Worm (Caenorhabditis elegans) whole organism, L4 larva: ENCODE results near the gene zip-12.

Experiments used
- F26F4.8 ChIP-seq: fragments of 200-800 bp; sonication (Bioruptor generic); conservative IDR thresholded peaks from 2 replicates; pipeline ENCODE4 v1.3.6; 2022; ENCODE audit warnings: missing genetic modification characterization, missing compliant biosample characterization
- F37D6.2 ChIP-seq: sonication (generic microtip); optimal IDR thresholded peaks from 2 replicates; lab custom pipeline; 2016; ENCODE audit warnings: mild to moderate bottlenecking, missing genetic modification characterization, missing compliant biosample characterization
- F44E2.7 ChIP-seq: fragments of 200-800 bp; sonication (Bioruptor generic); IDR thresholded peaks from 2 replicates; pipeline ENCODE4 v2.1.2; 2022; ENCODE audit warnings: missing genetic modification characterization, missing compliant biosample characterization
- F49E8.2 ChIP-seq: sonication (generic microtip); optimal IDR thresholded peaks from 2 replicates; lab custom pipeline; 2016; ENCODE audit warnings: missing compliant biosample characterization, mild to moderate bottlenecking, missing genetic modification characterization, borderline replicate concordance
- T20F7.1 ChIP-seq: fragments of 200-800 bp; sonication (Bioruptor generic); optimal IDR thresholded peaks from 2 replicates; lab custom pipeline; 2018; ENCODE audit warnings: mild to moderate bottlenecking, missing genetic modification characterization, missing compliant biosample characterization
- Y105C5A.15 ChIP-seq: fragments of 200-800 bp; sonication (Bioruptor generic); IDR thresholded peaks from 2 replicates; pipeline ENCODE4 v1.3.6; 2022; ENCODE audit warnings: missing genetic modification characterization, missing compliant biosample characterization
- Y5F2A.4 ChIP-seq: fragments of 200-800 bp; sonication (Bioruptor generic); optimal IDR thresholded peaks from 2 replicates; lab custom pipeline; 2018; ENCODE audit warnings: mild to moderate bottlenecking, missing genetic modification characterization, missing compliant biosample characterization
- ZK337.2 ChIP-seq: fragments of 200-800 bp; sonication (Bioruptor generic); IDR thresholded peaks from 2 replicates; pipeline ENCODE4 v1.3.6; 2022; ENCODE audit warnings: missing genetic modification reagents, missing genetic modification characterization, missing compliant biosample characterization
- ZK546.5 ChIP-seq, 2 experiments: sonication (generic microtip); optimal IDR thresholded peaks; 2 replicates each; lab custom pipeline; 2017; ENCODE audit warnings: missing biosample characterization in 2 of 2, missing genetic modification characterization in 2 of 2
- aly-2 ChIP-seq: sonication (generic microtip); optimal IDR thresholded peaks from 2 replicates; lab custom pipeline; 2018; ENCODE audit warnings: missing biosample characterization, missing genetic modification characterization
- arid-1 ChIP-seq: fragments of 200-800 bp; sonication (Bioruptor generic); conservative IDR thresholded peaks from 2 replicates; pipeline ENCODE4 v1.3.6; 2022; ENCODE audit warnings: missing genetic modification reagents, missing genetic modification characterization, missing compliant biosample characterization
- attf-4 ChIP-seq: sonication (generic microtip); optimal IDR thresholded peaks from 3 replicates; lab custom pipeline; 2017; ENCODE audit warnings: missing biosample characterization, missing genetic modification characterization
- ceh-28 ChIP-seq: fragments of 150-350 bp; optimal IDR thresholded peaks from 2 replicates; lab custom pipeline; 2014; ENCODE audit warnings: missing biosample characterization, missing genetic modification reagents, missing genetic modification characterization
- ceh-32 ChIP-seq: sonication (generic microtip); optimal IDR thresholded peaks from 2 replicates; lab custom pipeline; 2016; ENCODE audit warnings: mild to moderate bottlenecking, missing genetic modification characterization, missing compliant biosample characterization; ENCODE audit not compliant: poor library complexity
- ceh-44 ChIP-seq: fragments of 200-800 bp; sonication (Bioruptor generic); IDR thresholded peaks from 2 replicates; pipeline ENCODE4 v1.3.6; 2022; ENCODE audit warnings: missing genetic modification reagents, missing genetic modification characterization, missing compliant biosample characterization
- ceh-82 ChIP-seq: sonication (generic microtip); optimal IDR thresholded peaks from 2 replicates; lab custom pipeline; 2017; ENCODE audit warnings: missing biosample characterization, missing genetic modification characterization
- cey-2 ChIP-seq: sonication (generic microtip); optimal IDR thresholded peaks from 3 replicates; lab custom pipeline; 2017; ENCODE audit warnings: missing genetic modification characterization, mild to moderate bottlenecking, missing compliant biosample characterization, antibody characterized with exemption, borderline replicate concordance; ENCODE audit not compliant: insufficient read depth
- daf-19 ChIP-seq: fragments of 200-800 bp; sonication (Bioruptor generic); conservative IDR thresholded peaks from 2 replicates; pipeline ENCODE4 v1.3.6; 2022; ENCODE audit warnings: missing genetic modification characterization, missing compliant biosample characterization
- dpl-1 ChIP-seq: fragments of 150-350 bp; optimal IDR thresholded peaks from 2 replicates; lab custom pipeline; 2014; ENCODE audit warnings: missing biosample characterization, missing genetic modification reagents, missing genetic modification characterization
- dve-1 ChIP-seq: sonication (generic microtip); optimal IDR thresholded peaks from 2 replicates; lab custom pipeline; 2017; ENCODE audit warnings: antibody characterized with exemption, mild to moderate bottlenecking, missing genetic modification characterization, missing compliant biosample characterization; ENCODE audit not compliant: insufficient read depth
- egl-27 ChIP-seq: sonication (generic microtip); optimal IDR thresholded peaks from 3 replicates; lab custom pipeline; 2017; ENCODE audit warnings: missing biosample characterization, missing genetic modification reagents, missing genetic modification characterization
- egl-43 ChIP-seq: fragments of 200-800 bp; sonication (Bioruptor generic); IDR thresholded peaks from 2 replicates; pipeline ENCODE4 v1.3.6; 2022; ENCODE audit warnings: missing genetic modification reagents, missing genetic modification characterization, missing compliant biosample characterization
- fkh-10 ChIP-seq: fragments of 150-350 bp; optimal IDR thresholded peaks from 2 replicates; lab custom pipeline; 2014; ENCODE audit warnings: missing biosample characterization, missing genetic modification reagents, missing genetic modification characterization
- fos-1 ChIP-seq: fragments of 150-350 bp; optimal IDR thresholded peaks from 2 replicates; lab custom pipeline; 2014; ENCODE audit warnings: missing biosample characterization, missing genetic modification characterization
- hlh-11 ChIP-seq: fragments of 200-800 bp; sonication (Bioruptor generic); optimal IDR thresholded peaks from 2 replicates; lab custom pipeline; 2018; ENCODE audit warnings: mild to moderate bottlenecking, missing genetic modification characterization, missing compliant biosample characterization
- lim-7 ChIP-seq: fragments of 200-800 bp; sonication (Bioruptor generic); IDR thresholded peaks from 2 replicates; pipeline ENCODE4 v1.3.6; 2022; ENCODE audit warnings: missing genetic modification characterization, missing compliant biosample characterization
- lin-13 ChIP-seq: fragments of 150-350 bp; optimal IDR thresholded peaks from 2 replicates; lab custom pipeline; 2014; ENCODE audit warnings: missing biosample characterization, missing genetic modification reagents, missing genetic modification characterization
- lin-39 ChIP-seq: fragments of 150-350 bp; optimal IDR thresholded peaks from 2 replicates; lab custom pipeline; 2014; ENCODE audit warnings: missing biosample characterization, missing genetic modification reagents, missing genetic modification characterization
- lir-3 ChIP-seq: sonication (generic microtip); optimal IDR thresholded peaks from 2 replicates; lab custom pipeline; 2016; ENCODE audit warnings: mild to moderate bottlenecking, missing genetic modification characterization, missing compliant biosample characterization
- lsy-2 ChIP-seq, 2 experiments: fragments of 150-350 bp in 1 of 2; sonication (generic microtip) in 1 of 2; optimal IDR thresholded peaks; 2 replicates each; lab custom pipeline; 2014 to 2017; ENCODE audit warnings: missing biosample characterization in 2 of 2, missing genetic modification characterization in 2 of 2
- mdl-1 ChIP-seq, 2 experiments: fragments of 150-350 bp in 1 of 2; sonication (generic microtip) in 1 of 2; optimal IDR thresholded peaks; 2 replicates each; lab custom pipeline; 2014 to 2017; ENCODE audit warnings: missing biosample characterization in 2 of 2, missing genetic modification characterization in 2 of 2
- mep-1 ChIP-seq: fragments of 150-350 bp; sonication (generic microtip); optimal IDR thresholded peaks from 3 replicates; lab custom pipeline; 2014; ENCODE audit warnings: missing biosample characterization, missing genetic modification characterization
- mxl-2 ChIP-seq: fragments of 200-800 bp; sonication (Bioruptor generic); conservative IDR thresholded peaks from 2 replicates; pipeline ENCODE4 v1.3.6; 2022; ENCODE audit warnings: missing genetic modification reagents, missing genetic modification characterization, missing compliant biosample characterization
- nhr-102 ChIP-seq: sonication (generic microtip); optimal IDR thresholded peaks from 2 replicates; lab custom pipeline; 2016; ENCODE audit warnings: mild to moderate bottlenecking, missing genetic modification characterization, moderate library complexity, missing compliant biosample characterization
- nhr-237 ChIP-seq: sonication (generic microtip); optimal IDR thresholded peaks from 2 replicates; lab custom pipeline; 2017; ENCODE audit warnings: missing biosample characterization, missing genetic modification characterization
- nhr-48 ChIP-seq: sonication (generic microtip); optimal IDR thresholded peaks from 2 replicates; lab custom pipeline; 2016; ENCODE audit warnings: mild to moderate bottlenecking, missing genetic modification characterization, missing compliant biosample characterization
- nhr-6 ChIP-seq: fragments of 150-350 bp; optimal IDR thresholded peaks from 2 replicates; lab custom pipeline; 2014; ENCODE audit warnings: missing biosample characterization, missing genetic modification characterization
- nhr-77 ChIP-seq: fragments of 150-350 bp; optimal IDR thresholded peaks from 2 replicates; lab custom pipeline; 2014; ENCODE audit warnings: missing biosample characterization, missing genetic modification characterization
- pha-4 ChIP-seq, 2 experiments: fragments of 150-350 bp in 1 of 2; fragments of 200-800 bp in 1 of 2; sonication (Bioruptor generic) in 1 of 2; IDR thresholded peaks in 1 of 2; optimal IDR thresholded peaks in 1 of 2; 2 replicates each; pipeline versions ENCODE4 v1.3.6 to Lab custom; 2014 to 2022; ENCODE audit warnings: missing genetic modification characterization in 2 of 2, missing genetic modification reagents in 2 of 2, missing biosample characterization in 1 of 2, missing compliant biosample characterization in 1 of 2
- pqm-1 ChIP-seq: sonication (generic microtip); optimal IDR thresholded peaks from 2 replicates; lab custom pipeline; 2017; ENCODE audit warnings: missing biosample characterization, missing genetic modification characterization
- rbr-2 ChIP-seq: sonication (generic microtip); optimal IDR thresholded peaks from 2 replicates; lab custom pipeline; 2016; ENCODE audit warnings: missing genotype, missing genetic modification characterization, missing compliant biosample characterization
- snpc-1.2 ChIP-seq: fragments of 200-800 bp; sonication (Bioruptor generic); IDR thresholded peaks from 2 replicates; pipeline ENCODE4 v1.3.6; 2022; ENCODE audit warnings: missing genetic modification reagents, missing genetic modification characterization, missing compliant biosample characterization
- spr-3 ChIP-seq: fragments of 200-800 bp; sonication (Bioruptor generic); optimal IDR thresholded peaks from 2 replicates; lab custom pipeline; 2018; ENCODE audit warnings: mild to moderate bottlenecking, missing genetic modification characterization, missing compliant biosample characterization
- tag-97 ChIP-seq: fragments of 200-800 bp; sonication (Bioruptor generic); IDR thresholded peaks from 2 replicates; pipeline ENCODE4 v1.3.6; 2022; ENCODE audit warnings: missing genetic modification characterization, missing compliant biosample characterization
- unc-130 ChIP-seq: sonication (generic microtip); optimal IDR thresholded peaks from 2 replicates; lab custom pipeline; 2016; ENCODE audit warnings: missing genetic modification reagents, missing genetic modification characterization, missing compliant biosample characterization
- zfp-2 ChIP-seq: sonication (generic microtip); optimal IDR thresholded peaks from 2 replicates; lab custom pipeline; 2016; ENCODE audit warnings: mild to moderate bottlenecking, missing genetic modification characterization, missing compliant biosample characterization
- zfp-3 ChIP-seq: fragments of 200-800 bp; sonication (Bioruptor generic); conservative IDR thresholded peaks from 2 replicates; pipeline ENCODE4 v1.3.6; 2022; ENCODE audit warnings: missing genetic modification reagents, missing genetic modification characterization, missing compliant biosample characterization
- zip-11 ChIP-seq: fragments of 200-800 bp; sonication (Bioruptor generic); IDR thresholded peaks from 2 replicates; pipeline ENCODE4 v1.3.6; 2022; ENCODE audit warnings: missing genetic modification characterization, missing compliant biosample characterization
- ztf-11 ChIP-seq: fragments of 150-350 bp; optimal IDR thresholded peaks from 2 replicates; lab custom pipeline; 2014; ENCODE audit warnings: missing biosample characterization, missing genetic modification characterization
- ztf-7 ChIP-seq: fragments of 150-350 bp; optimal IDR thresholded peaks from 2 replicates; lab custom pipeline; 2014; ENCODE audit warnings: missing biosample characterization, missing genetic modification characterization

Gene zip-12

DNA sequence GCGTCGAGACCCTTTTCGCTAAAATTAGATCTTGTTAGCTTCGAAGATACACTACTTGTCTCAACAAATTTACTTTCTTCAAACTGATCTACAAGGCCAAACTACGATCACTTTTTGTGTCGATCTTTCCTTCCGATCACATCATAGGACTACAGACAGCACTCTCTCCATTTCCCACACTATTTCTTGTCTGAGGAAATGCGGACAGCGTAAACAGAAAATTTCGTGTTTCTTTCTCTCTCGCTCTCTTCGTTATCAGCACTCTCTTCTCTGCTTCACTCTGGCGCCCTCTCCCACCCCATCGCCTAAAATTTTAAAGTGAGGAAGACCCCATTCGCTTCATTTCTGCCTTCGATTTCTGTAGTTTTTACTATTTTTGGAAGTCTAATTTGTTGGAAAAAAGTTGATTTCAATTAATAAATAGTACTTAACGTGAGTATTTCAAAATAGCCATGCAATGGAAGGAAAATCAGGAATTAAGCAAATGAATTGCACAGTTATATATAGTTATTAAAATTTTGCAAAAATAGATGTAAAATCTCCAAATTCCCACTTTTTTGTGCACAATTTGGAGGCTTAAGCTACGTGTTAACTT lies 7.8 kb downstream of the zip-12 start (continued):
- TF ChIP-seq nhr-48 (tag; lab: Kevin White, UChicago) (peak; percentile 13), unc-130 (GFP tag; lab: Kevin White, UChicago) (no peak), zfp-3 (GFP tag; lab: Robert Waterston, UW) (no peak), mep-1 (tag; lab: Kevin White, UChicago) (peak; percentile 70), Y105C5A.15 (no peak), attf-4 (tag; lab: Kevin White, UChicago) (no peak), cey-2 (tag; lab: Kevin White, UChicago) (no peak), ZK546.5 (tag; optimal IDR thresholded peaks at IDR 0.05; lab: Kevin White, UChicago) (no peak), egl-43 (GFP tag; lab: Robert Waterston, UW) (no peak), ztf-11 (tag; lab: Kevin White, UChicago) (no peak), spr-3 (GFP tag; lab: Kevin White, UChicago) (no peak), lin-13 (GFP tag; lab: Kevin White, UChicago) (no peak), dve-1 (tag; lab: Kevin White, UChicago) (peak; percentile 87), nhr-102 (peak; percentile 12), ZK337.2 (no peak), ceh-28 (tag; lab: Kevin White, UChicago) (no peak), lsy-2 (tag; optimal IDR thresholded peaks at IDR 0.05; lab: Kevin White, UChicago) (peak in 1 of 2 experiments; percentile 65), fos-1 (tag; lab: Kevin White, UChicago) (no peak), egl-27 (tag; lab: Kevin White, UChicago) (no peak), zfp-2 (no peak), mdl-1 (tag; optimal IDR thresholded peaks at IDR 0.05; lab: Kevin White, UChicago) (peak in 1 of 2 experiments; percentile 44), F44E2.7 (GFP tag; lab: Robert Waterston, UW) (no peak), ceh-44 (no peak), mxl-2 (GFP tag; lab: Robert Waterston, UW) (no peak), nhr-77 (tag; lab: Kevin White, UChicago) (peak; percentile 60), F26F4.8 (GFP tag; lab: Robert Waterston, UW) (no peak), hlh-11 (peak; percentile 88), daf-19 (no peak), tag-97 (no peak), pha-4 (GFP tag; IDR thresholded peaks at IDR 0.05; lab: Robert Waterston, UW) (0 out of 2 replicates have a peak, but pooled peaks have one; percentile 58), pha-4 (tag; optimal IDR thresholded peaks at IDR 0.05; lab: Kevin White, UChicago) (peak; percentile 27), lir-3 (tag; lab: Kevin White, UChicago) (no peak), zip-11 (GFP tag; lab: Robert Waterston, UW) (no peak), ztf-7 (tag; lab: Kevin White, UChicago) (no peak), ceh-82 (tag; lab: Kevin White, UChicago) (no peak), nhr-6 (tag; lab: Kevin White, UChicago) (no peak), dpl-1 (GFP tag; lab: Kevin White, UChicago) (peak; percentile 53), pqm-1 (tag; lab: Kevin White, UChicago) (peak; percentile 13), rbr-2 (tag; lab: Kevin White, UChicago) (peak; percentile 62), F37D6.2 (tag; lab: Kevin White, UChicago) (no peak), aly-2 (tag; lab: Kevin White, UChicago) (no peak), snpc-1.2 (no peak), Y5F2A.4 (no peak), lin-39 (no peak), T20F7.1 (GFP tag; lab: Kevin White, UChicago) (no peak), fkh-10 (no peak), arid-1 (GFP tag; lab: Robert Waterston, UW) (no peak), ceh-32 (tag; lab: Kevin White, UChicago) (no peak), lim-7 (GFP tag; lab: Robert Waterston, UW) (no peak), nhr-237 (tag; lab: Kevin White, UChicago) (no peak), F49E8.2 (tag; lab: Kevin White, UChicago) (no peak)
